Worm (Caenorhabditis elegans) whole organism, L4 larva: ENCODE measurements around the gene C25G4.17.

Source experiments
- D1046.2 ChIP-seq: fragments of 200-800 bp; sonication (Bioruptor generic); IDR thresholded peaks from 2 replicates; pipeline ENCODE4 v1.3.6; 2022; ENCODE audit warnings: missing genetic modification characterization, missing compliant biosample characterization
- F26F4.8 ChIP-seq: fragments of 200-800 bp; sonication (Bioruptor generic); conservative IDR thresholded peaks from 2 replicates; pipeline ENCODE4 v1.3.6; 2022; ENCODE audit warnings: missing genetic modification characterization, missing compliant biosample characterization
- F37D6.2 ChIP-seq: sonication (generic microtip); optimal IDR thresholded peaks from 2 replicates; lab custom pipeline; 2016; ENCODE audit warnings: mild to moderate bottlenecking, missing genetic modification characterization, missing compliant biosample characterization
- T20F7.1 ChIP-seq: fragments of 200-800 bp; sonication (Bioruptor generic); optimal IDR thresholded peaks from 2 replicates; lab custom pipeline; 2018; ENCODE audit warnings: mild to moderate bottlenecking, missing genetic modification characterization, missing compliant biosample characterization
- T26A8.4 ChIP-seq: fragments of 200-800 bp; sonication (Bioruptor generic); IDR thresholded peaks from 2 replicates; pipeline ENCODE4 v1.3.6; 2022; ENCODE audit warnings: missing genetic modification characterization, missing compliant biosample characterization
- Y48G9A.11 ChIP-seq: fragments of 200-800 bp; sonication (Bioruptor generic); IDR thresholded peaks from 2 replicates; pipeline ENCODE4 v1.3.6; 2022; ENCODE audit warnings: missing genetic modification reagents, missing genetic modification characterization, missing compliant biosample characterization
- Y5F2A.4 ChIP-seq: fragments of 200-800 bp; sonication (Bioruptor generic); optimal IDR thresholded peaks from 2 replicates; lab custom pipeline; 2018; ENCODE audit warnings: mild to moderate bottlenecking, missing genetic modification characterization, missing compliant biosample characterization
- aly-2 ChIP-seq: sonication (generic microtip); optimal IDR thresholded peaks from 2 replicates; lab custom pipeline; 2018; ENCODE audit warnings: missing biosample characterization, missing genetic modification characterization
- ceh-20 ChIP-seq: fragments of 200-800 bp; sonication (Bioruptor generic); IDR thresholded peaks from 2 replicates; pipeline ENCODE4 v1.3.6; 2022; ENCODE audit warnings: missing genetic modification reagents, missing genetic modification characterization, missing compliant biosample characterization
- ceh-82 ChIP-seq: sonication (generic microtip); optimal IDR thresholded peaks from 2 replicates; lab custom pipeline; 2017; ENCODE audit warnings: missing biosample characterization, missing genetic modification characterization
- cey-2 ChIP-seq: sonication (generic microtip); optimal IDR thresholded peaks from 3 replicates; lab custom pipeline; 2017; ENCODE audit warnings: missing genetic modification characterization, mild to moderate bottlenecking, missing compliant biosample characterization, antibody characterized with exemption, borderline replicate concordance; ENCODE audit not compliant: insufficient read depth
- daf-19 ChIP-seq: fragments of 200-800 bp; sonication (Bioruptor generic); conservative IDR thresholded peaks from 2 replicates; pipeline ENCODE4 v1.3.6; 2022; ENCODE audit warnings: missing genetic modification characterization, missing compliant biosample characterization
- dmd-6 ChIP-seq: fragments of 200-800 bp; sonication (Bioruptor generic); IDR thresholded peaks from 2 replicates; pipeline ENCODE4 v1.3.6; 2022; ENCODE audit warnings: missing genetic modification reagents, missing genetic modification characterization, missing compliant biosample characterization
- dmd-8 ChIP-seq: fragments of 200-800 bp; sonication (Bioruptor generic); IDR thresholded peaks from 2 replicates; pipeline ENCODE4 v1.3.6; 2022; ENCODE audit warnings: missing genetic modification characterization, missing compliant biosample characterization
- duxl-1 ChIP-seq: sonication (generic microtip); optimal IDR thresholded peaks from 2 replicates; lab custom pipeline; 2016; ENCODE audit warnings: mild to moderate bottlenecking, missing genetic modification characterization, moderate library complexity, missing compliant biosample characterization; ENCODE audit not compliant: poor library complexity
- fkh-10 ChIP-seq: fragments of 150-350 bp; optimal IDR thresholded peaks from 2 replicates; lab custom pipeline; 2014; ENCODE audit warnings: missing biosample characterization, missing genetic modification reagents, missing genetic modification characterization
- fos-1 ChIP-seq: fragments of 150-350 bp; optimal IDR thresholded peaks from 2 replicates; lab custom pipeline; 2014; ENCODE audit warnings: missing biosample characterization, missing genetic modification characterization
- hif-1 ChIP-seq, 2 experiments: sonication (generic microtip); optimal IDR thresholded peaks; 2 replicates each; lab custom pipeline; 2016 to 2017; ENCODE audit warnings: missing compliant biosample characterization in 2 of 2, missing genetic modification characterization in 2 of 2, missing genetic modification reagents in 2 of 2, missing genotype in 2 of 2, mild to moderate bottlenecking in 1 of 2
- hlh-11 ChIP-seq: fragments of 200-800 bp; sonication (Bioruptor generic); optimal IDR thresholded peaks from 2 replicates; lab custom pipeline; 2018; ENCODE audit warnings: mild to moderate bottlenecking, missing genetic modification characterization, missing compliant biosample characterization
- hlh-30 ChIP-seq: sonication (generic microtip); optimal IDR thresholded peaks from 2 replicates; lab custom pipeline; 2017; ENCODE audit warnings: antibody characterized with exemption, mild to moderate bottlenecking, missing genetic modification characterization, missing compliant biosample characterization; ENCODE audit not compliant: insufficient read depth
- lim-7 ChIP-seq: fragments of 200-800 bp; sonication (Bioruptor generic); IDR thresholded peaks from 2 replicates; pipeline ENCODE4 v1.3.6; 2022; ENCODE audit warnings: missing genetic modification characterization, missing compliant biosample characterization
- lin-1 ChIP-seq: fragments of 200-800 bp; sonication (Bioruptor generic); IDR thresholded peaks from 2 replicates; pipeline ENCODE4 v1.3.6; 2022; ENCODE audit warnings: missing genetic modification reagents, missing genetic modification characterization, missing compliant biosample characterization
- lin-13 ChIP-seq: fragments of 150-350 bp; optimal IDR thresholded peaks from 2 replicates; lab custom pipeline; 2014; ENCODE audit warnings: missing biosample characterization, missing genetic modification reagents, missing genetic modification characterization
- mdl-1 ChIP-seq, 2 experiments: fragments of 150-350 bp in 1 of 2; sonication (generic microtip) in 1 of 2; optimal IDR thresholded peaks; 2 replicates each; lab custom pipeline; 2014 to 2017; ENCODE audit warnings: missing biosample characterization in 2 of 2, missing genetic modification characterization in 2 of 2
- mdt-29 ChIP-seq: fragments of 200-800 bp; sonication (Bioruptor generic); IDR thresholded peaks from 2 replicates; pipeline ENCODE4 v1.3.6; 2022; ENCODE audit warnings: missing genetic modification reagents, missing genetic modification characterization, missing compliant biosample characterization
- mxl-2 ChIP-seq: fragments of 200-800 bp; sonication (Bioruptor generic); conservative IDR thresholded peaks from 2 replicates; pipeline ENCODE4 v1.3.6; 2022; ENCODE audit warnings: missing genetic modification reagents, missing genetic modification characterization, missing compliant biosample characterization
- nhr-48 ChIP-seq: sonication (generic microtip); optimal IDR thresholded peaks from 2 replicates; lab custom pipeline; 2016; ENCODE audit warnings: mild to moderate bottlenecking, missing genetic modification characterization, missing compliant biosample characterization
- nhr-77 ChIP-seq: fragments of 150-350 bp; optimal IDR thresholded peaks from 2 replicates; lab custom pipeline; 2014; ENCODE audit warnings: missing biosample characterization, missing genetic modification characterization
- pqm-1 ChIP-seq: sonication (generic microtip); optimal IDR thresholded peaks from 2 replicates; lab custom pipeline; 2017; ENCODE audit warnings: missing biosample characterization, missing genetic modification characterization
- rbr-2 ChIP-seq: sonication (generic microtip); optimal IDR thresholded peaks from 2 replicates; lab custom pipeline; 2016; ENCODE audit warnings: missing genotype, missing genetic modification characterization, missing compliant biosample characterization
- saeg-2 ChIP-seq: fragments of 200-800 bp; sonication (Bioruptor generic); IDR thresholded peaks from 2 replicates; pipeline ENCODE4 v1.3.6; 2022; ENCODE audit warnings: missing genetic modification reagents, missing genetic modification characterization, missing compliant biosample characterization
- sdz-12 ChIP-seq: fragments of 200-800 bp; sonication (Bioruptor generic); optimal IDR thresholded peaks from 2 replicates; lab custom pipeline; 2018; ENCODE audit warnings: mild to moderate bottlenecking, missing genetic modification characterization, missing compliant biosample characterization
- set-16 ChIP-seq: fragments of 200-800 bp; sonication (Bioruptor generic); IDR thresholded peaks from 2 replicates; pipeline ENCODE4 v1.3.6; 2022; ENCODE audit warnings: missing genetic modification reagents, missing genetic modification characterization, missing compliant biosample characterization
- snpc-1.2 ChIP-seq: fragments of 200-800 bp; sonication (Bioruptor generic); IDR thresholded peaks from 2 replicates; pipeline ENCODE4 v1.3.6; 2022; ENCODE audit warnings: missing genetic modification reagents, missing genetic modification characterization, missing compliant biosample characterization
- spr-1 ChIP-seq: sonication (generic microtip); optimal IDR thresholded peaks from 2 replicates; lab custom pipeline; 2016; ENCODE audit warnings: mild to moderate bottlenecking, missing genetic modification characterization, missing compliant biosample characterization
- tra-1 ChIP-seq: fragments of 200-800 bp; sonication (Bioruptor generic); IDR thresholded peaks from 2 replicates; pipeline ENCODE4 v1.3.6; 2022; ENCODE audit warnings: missing genetic modification reagents, missing genetic modification characterization, missing compliant biosample characterization
- unc-130 ChIP-seq: sonication (generic microtip); optimal IDR thresholded peaks from 2 replicates; lab custom pipeline; 2016; ENCODE audit warnings: missing genetic modification reagents, missing genetic modification characterization, missing compliant biosample characterization
- unc-39 ChIP-seq: sonication (generic microtip); optimal IDR thresholded peaks from 2 replicates; lab custom pipeline; 2017; ENCODE audit warnings: missing biosample characterization, missing genetic modification characterization
- unc-62 ChIP-seq, 3 experiments: fragments of 150-350 bp in 1 of 3; sonication (generic microtip); optimal IDR thresholded peaks in 2 of 3; peaks in 1 of 3; 1 replicate in 1 of 3; 2 replicates in 2 of 3; lab custom pipeline; 2014 to 2017; ENCODE audit warnings: missing biosample characterization in 3 of 3, missing genetic modification characterization in 3 of 3, missing genetic modification reagents in 3 of 3, missing genotype in 1 of 3
- vab-7 ChIP-seq: fragments of 200-800 bp; sonication (Bioruptor generic); IDR thresholded peaks from 2 replicates; pipeline ENCODE4 v1.3.6; 2022; ENCODE audit warnings: missing genetic modification reagents, missing genetic modification characterization, missing compliant biosample characterization
- zfp-2 ChIP-seq: sonication (generic microtip); optimal IDR thresholded peaks from 2 replicates; lab custom pipeline; 2016; ENCODE audit warnings: mild to moderate bottlenecking, missing genetic modification characterization, missing compliant biosample characterization
- zfp-3 ChIP-seq: fragments of 200-800 bp; sonication (Bioruptor generic); conservative IDR thresholded peaks from 2 replicates; pipeline ENCODE4 v1.3.6; 2022; ENCODE audit warnings: missing genetic modification reagents, missing genetic modification characterization, missing compliant biosample characterization
- zip-2 ChIP-seq: fragments of 150-350 bp; optimal IDR thresholded peaks from 2 replicates; lab custom pipeline; 2014; ENCODE audit warnings: missing biosample characterization, missing genetic modification characterization

Gene C25G4.17

DNA sequence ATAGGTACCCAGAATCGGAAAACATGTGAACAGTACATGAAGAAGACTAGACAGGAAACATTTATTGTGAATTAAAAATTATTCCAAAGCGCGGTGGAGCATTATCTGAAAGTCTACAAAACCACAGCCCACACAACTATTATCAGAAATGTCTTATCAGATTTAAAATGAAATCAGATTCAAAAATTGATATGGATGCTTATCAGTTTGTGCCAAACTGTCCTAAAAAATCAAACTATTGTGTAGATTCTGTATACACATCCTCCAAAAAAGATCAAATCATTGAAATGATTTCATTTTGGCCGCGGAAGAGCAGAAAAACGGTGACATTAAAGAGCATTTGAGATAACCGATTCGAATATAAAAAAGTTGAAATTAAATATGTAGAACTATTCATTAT is 6.4 kb upstream of the C25G4.17 start, which contains the start of gene irg-4 (continued):
- TF ChIP-seq aly-2 (tag; lab: Kevin White, UChicago) (no peak), daf-19 (GFP tag; lab: Robert Waterston, UW) (no peak), zfp-3 (no peak), F26F4.8 (GFP tag; lab: Robert Waterston, UW) (no peak), mxl-2 (GFP tag; lab: Robert Waterston, UW) (no peak), vab-7 (GFP tag; lab: Robert Waterston, UW) (no peak), sdz-12 (GFP tag; lab: Kevin White, UChicago) (no peak), zfp-2 (tag; lab: Kevin White, UChicago) (no peak), lin-13 (GFP tag; lab: Kevin White, UChicago) (no peak), spr-1 (tag; lab: Kevin White, UChicago) (no peak), nhr-77 (peak; percentile 19), unc-39 (tag; lab: Kevin White, UChicago) (no peak), hlh-30 (tag; lab: Kevin White, UChicago) (no peak), fkh-10 (GFP tag; lab: Kevin White, UChicago) (no peak), zip-2 (no peak), saeg-2 (no peak), mdt-29 (GFP tag; lab: Robert Waterston, UW) (no peak), pqm-1 (peak; percentile 93), T20F7.1 (no peak), dmd-8 (GFP tag; lab: Robert Waterston, UW) (no peak), F37D6.2 (tag; lab: Kevin White, UChicago) (no peak), fos-1 (no peak), unc-130 (GFP tag; lab: Kevin White, UChicago) (no peak), cey-2 (no peak), rbr-2 (tag; lab: Kevin White, UChicago) (no peak), hif-1 (tag; optimal IDR thresholded peaks at IDR 0.05; lab: Kevin White, UChicago) (no peak), snpc-1.2 (GFP tag; lab: Robert Waterston, UW) (no peak), nhr-48 (tag; lab: Kevin White, UChicago) (no peak), lim-7 (GFP tag; lab: Robert Waterston, UW) (no peak), duxl-1 (tag; lab: Kevin White, UChicago) (no peak), dmd-6 (no peak; the same call in 1 of the 2 replicates), mdl-1 (tag; optimal IDR thresholded peaks at IDR 0.05; lab: Kevin White, UChicago) (no peak), unc-62 (GFP tag; optimal IDR thresholded peaks at IDR 0.05 in 1 of 2; lab: Kevin White, UChicago) (no peak), unc-62 (tag; optimal IDR thresholded peaks at IDR 0.05; lab: Kevin White, UChicago) (no peak), hlh-11 (peak; percentile 42), lin-1 (0 out of 2 replicates have a peak, but pooled peaks have one; percentile 19), ceh-82 (no peak), D1046.2 (no peak), tra-1 (GFP tag; lab: Robert Waterston, UW) (no peak)

DNA sequence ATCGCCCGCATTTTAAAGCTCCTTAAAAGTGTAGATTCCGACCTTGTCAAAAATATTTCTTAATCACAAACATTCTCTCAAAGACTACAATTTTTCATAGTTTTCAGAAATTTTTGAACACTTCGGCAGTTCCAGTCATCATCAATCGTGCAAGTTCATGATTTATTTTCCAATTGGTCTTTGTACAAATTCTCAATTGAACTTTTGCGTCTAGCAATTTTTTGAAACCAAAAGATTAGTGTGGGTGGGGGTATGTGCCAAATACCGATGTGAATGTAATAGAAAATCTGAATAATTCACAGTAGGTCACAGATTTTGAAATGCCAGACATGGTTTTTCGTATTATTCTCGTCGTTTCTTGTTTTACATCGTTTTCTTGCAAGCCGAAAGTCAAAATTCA is 3.5 kb upstream of the C25G4.17 start, which contains the start of gene clec-185:
TSS of gene clec-185 (plus strand) at position 301 of the 400 bp plus-strand sequence.
- no peak for TF ChIP-seq saeg-2
- TF ChIP-seq unc-130 (GFP tag; lab: Kevin White, UChicago), result no peak
- no peak for TF ChIP-seq set-16 (GFP tag; lab: Robert Waterston, UW)
- no peak for TF ChIP-seq duxl-1 (tag; lab: Kevin White, UChicago)
- TF ChIP-seq aly-2 (tag; lab: Kevin White, UChicago), result no peak
- TF ChIP-seq pqm-1, result no peak
- TF ChIP-seq ceh-20 (GFP tag; lab: Robert Waterston, UW), result no peak
- TF ChIP-seq T26A8.4 (GFP tag; lab: Robert Waterston, UW), result no peak
- no peak for TF ChIP-seq Y48G9A.11
- no peak for TF ChIP-seq nhr-48 (tag; lab: Kevin White, UChicago)
- no peak for TF ChIP-seq Y5F2A.4 (GFP tag; lab: Kevin White, UChicago)
- TF ChIP-seq zfp-2 (tag; lab: Kevin White, UChicago), result no peak
